Fruit fly (Drosophila melanogaster) whole organism, embryonic: ENCODE data around the gene CG32023.
A peak's percentile ranks its signal among the peaks of the same experiment; 100 is the strongest.

Experiments
- CG10274 ChIP-seq: fragments of 200-800 bp; sonication (Bioruptor generic); optimal IDR thresholded peaks from 3 replicates; lab custom pipeline; 2017; ENCODE audit warnings: missing biosample characterization, mild to moderate bottlenecking, missing genetic modification characterization
- CG10565 ChIP-seq: fragments of 200-800 bp; sonication (Bioruptor generic); optimal IDR thresholded peaks from 3 replicates; lab custom pipeline; 2016; ENCODE audit warnings: missing biosample characterization, mild to moderate bottlenecking, missing genetic modification characterization
- CG11504 ChIP-seq: fragments of 200-800 bp; sonication (Bioruptor generic); optimal IDR thresholded peaks from 3 replicates; lab custom pipeline; 2019; ENCODE audit warnings: missing biosample characterization, mild to moderate bottlenecking, missing genetic modification characterization, moderate library complexity
- CG11560 ChIP-seq: fragments of 200-800 bp; sonication (Bioruptor generic); IDR thresholded peaks from 3 replicates; pipeline ENCODE4 v1.3.6; 2022; ENCODE audit warnings: missing biosample characterization, missing genetic modification characterization
- CG11695 ChIP-seq: fragments of 200-800 bp; sonication (Bioruptor generic); IDR thresholded peaks from 3 replicates; pipeline ENCODE4 v1.3.6; 2022; ENCODE audit warnings: missing biosample characterization, missing genetic modification characterization
- CG13775 ChIP-seq: fragments of 200-800 bp; sonication (Bioruptor generic); optimal IDR thresholded peaks from 3 replicates; lab custom pipeline; 2017; ENCODE audit warnings: missing biosample characterization, mild to moderate bottlenecking, missing genetic modification characterization
- CG15514 ChIP-seq: fragments of 200-800 bp; sonication (Bioruptor generic); optimal IDR thresholded peaks from 3 replicates; lab custom pipeline; 2017; ENCODE audit warnings: missing biosample characterization, missing genetic modification characterization, mild to moderate bottlenecking, moderate library complexity, missing genetic modification reagents
- CG1602 ChIP-seq: fragments of 200-800 bp; sonication (Bioruptor generic); optimal IDR thresholded peaks from 3 replicates; lab custom pipeline; 2016; ENCODE audit warnings: missing biosample characterization, missing genetic modification characterization
- CG17802 ChIP-seq: fragments of 200-800 bp; sonication (Bioruptor generic); optimal IDR thresholded peaks from 2 replicates; lab custom pipeline; 2018; ENCODE audit warnings: missing biosample characterization, mild to moderate bottlenecking, missing genetic modification characterization, moderate library complexity
- CG32767 ChIP-seq: fragments of 200-800 bp; sonication (Bioruptor generic); IDR thresholded peaks from 2 replicates; pipeline ENCODE4 v1.3.6; 2022; ENCODE audit warnings: missing biosample characterization, missing genetic modification characterization
- CG32772 ChIP-seq: fragments of 200-800 bp; sonication (Bioruptor generic); IDR thresholded peaks from 2 replicates; pipeline ENCODE4 v1.3.6; 2022; ENCODE audit warnings: missing biosample characterization, missing genetic modification characterization
- CG34376 ChIP-seq: fragments of 200-800 bp; sonication (Bioruptor generic); optimal IDR thresholded peaks from 2 replicates; lab custom pipeline; 2018; ENCODE audit warnings: missing biosample characterization, mild to moderate bottlenecking, missing genetic modification characterization
- CG3847 ChIP-seq: fragments of 200-800 bp; sonication (Bioruptor generic); IDR thresholded peaks from 2 replicates; pipeline ENCODE4 v1.3.6; 2022; ENCODE audit warnings: missing biosample characterization, missing genetic modification characterization
- CG4424 ChIP-seq: fragments of 200-800 bp; sonication (Bioruptor generic); optimal IDR thresholded peaks from 3 replicates; lab custom pipeline; 2016; ENCODE audit warnings: missing biosample characterization, missing genetic modification characterization
- CG5180 ChIP-seq: fragments of 200-800 bp; sonication (Bioruptor generic); optimal IDR thresholded peaks from 3 replicates; lab custom pipeline; 2017; ENCODE audit warnings: missing biosample characterization, missing genetic modification characterization, mild to moderate bottlenecking, moderate library complexity, missing genetic modification reagents
- CG7786 ChIP-seq: fragments of 200-800 bp; sonication (Bioruptor generic); optimal IDR thresholded peaks from 2 replicates; lab custom pipeline; 2016; ENCODE audit warnings: missing biosample characterization, missing genetic modification characterization
- CG8290 ChIP-seq, 3 experiments: fragments of 200-800 bp; sonication (Bioruptor generic); optimal IDR thresholded peaks; 2 replicates each; lab custom pipeline; 2016 to 2019; ENCODE audit warnings: missing biosample characterization in 3 of 3, missing genetic modification characterization in 3 of 3, mild to moderate bottlenecking in 2 of 3, moderate library complexity in 1 of 3
- CG9437 ChIP-seq: fragments of 200-800 bp; sonication (Bioruptor generic); optimal IDR thresholded peaks from 2 replicates; lab custom pipeline; 2018; ENCODE audit warnings: missing biosample characterization, mild to moderate bottlenecking, missing genetic modification characterization
- CG9932 ChIP-seq: fragments of 200-800 bp; sonication (Bioruptor generic); IDR thresholded peaks from 2 replicates; pipeline ENCODE4 v1.3.6; 2022; ENCODE audit warnings: missing biosample characterization, missing genetic modification characterization
- CHES-1-like ChIP-seq: fragments of 200-800 bp; sonication (Bioruptor generic); optimal IDR thresholded peaks from 2 replicates; lab custom pipeline; 2016; ENCODE audit warnings: missing biosample characterization, missing genetic modification characterization
- Chrac-16 ChIP-seq: fragments of 200-800 bp; sonication (Bioruptor generic); optimal IDR thresholded peaks from 3 replicates; lab custom pipeline; 2016; ENCODE audit warnings: missing biosample characterization, missing genetic modification characterization
- CoRest ChIP-seq: fragments of 200-800 bp; sonication (Bioruptor generic); optimal IDR thresholded peaks from 3 replicates; lab custom pipeline; 2018; ENCODE audit warnings: missing biosample characterization, mild to moderate bottlenecking, missing genetic modification characterization, moderate library complexity
- D19A ChIP-seq: fragments of 200-800 bp; optimal IDR thresholded peaks from 3 replicates; lab custom pipeline; 2019; ENCODE audit warnings: missing biosample characterization, mild to moderate bottlenecking, missing genetic modification characterization, moderate library complexity
- D19B ChIP-seq: fragments of 200-800 bp; sonication (Bioruptor generic); optimal IDR thresholded peaks from 2 replicates; lab custom pipeline; 2017; ENCODE audit warnings: missing biosample characterization, mild to moderate bottlenecking, missing genetic modification characterization
- Deaf1 ChIP-seq: fragments of 200-800 bp; optimal IDR thresholded peaks from 3 replicates; lab custom pipeline; 2019; ENCODE audit warnings: missing biosample characterization, mild to moderate bottlenecking, missing genetic modification characterization, moderate library complexity
- Dip3 ChIP-seq: fragments of 200-800 bp; sonication (Bioruptor generic); optimal IDR thresholded peaks from 3 replicates; lab custom pipeline; 2016; ENCODE audit warnings: missing biosample characterization, missing genetic modification characterization
- Drgx ChIP-seq: fragments of 200-800 bp; sonication (Bioruptor generic); IDR thresholded peaks from 2 replicates; pipeline ENCODE4 v1.3.6; 2022; ENCODE audit warnings: missing biosample characterization, missing genetic modification characterization
- Fer3 ChIP-seq: fragments of 200-800 bp; sonication (Bioruptor generic); optimal IDR thresholded peaks from 2 replicates; lab custom pipeline; 2018; ENCODE audit warnings: missing biosample characterization, mild to moderate bottlenecking, missing genetic modification characterization, moderate library complexity
- GATAe ChIP-seq: fragments of 200-800 bp; sonication (Bioruptor generic); conservative IDR thresholded peaks from 2 replicates; pipeline ENCODE4 v1.3.6; 2022; ENCODE audit warnings: missing biosample characterization, missing genetic modification characterization
- Hmr ChIP-seq: fragments of 200-800 bp; sonication (Bioruptor generic); optimal IDR thresholded peaks from 3 replicates; lab custom pipeline; 2017; ENCODE audit warnings: mild to moderate bottlenecking, missing biosample characterization, missing genetic modification reagents, missing genetic modification characterization
- Hr51 ChIP-seq, 2 experiments: fragments of 200-800 bp; sonication (Bioruptor generic); optimal IDR thresholded peaks; 2 replicates in 1 of 2; 3 replicates in 1 of 2; lab custom pipeline; 2016 to 2018; ENCODE audit warnings: missing biosample characterization in 2 of 2, missing genetic modification characterization in 2 of 2, mild to moderate bottlenecking in 1 of 2, moderate library complexity in 1 of 2
- Max ChIP-seq: fragments of 200-800 bp; sonication (Bioruptor generic); optimal IDR thresholded peaks from 2 replicates; lab custom pipeline; 2016; ENCODE audit warnings: missing biosample characterization, mild to moderate bottlenecking, missing genetic modification characterization
- Nf-YB ChIP-seq: fragments of 200-800 bp; sonication (Bioruptor generic); optimal IDR thresholded peaks from 3 replicates; lab custom pipeline; 2019; ENCODE audit warnings: missing biosample characterization, mild to moderate bottlenecking, missing genetic modification characterization, moderate library complexity
- Rfx ChIP-seq: fragments of 200-800 bp; sonication (Bioruptor generic); IDR thresholded peaks from 2 replicates; pipeline ENCODE4 v1.3.6; 2022; ENCODE audit warnings: missing biosample characterization, missing genetic modification characterization
- Side ChIP-seq: fragments of 200-800 bp; sonication (Bioruptor generic); optimal IDR thresholded peaks from 2 replicates; lab custom pipeline; 2016; ENCODE audit warnings: missing biosample characterization, missing genetic modification characterization
- Usf ChIP-seq: fragments of 200-800 bp; sonication (Bioruptor generic); optimal IDR thresholded peaks from 2 replicates; lab custom pipeline; 2017; ENCODE audit warnings: missing genotype, missing biosample characterization, missing genetic modification characterization
- Vsx1 ChIP-seq: fragments of 200-800 bp; sonication (Bioruptor generic); optimal IDR thresholded peaks from 2 replicates; lab custom pipeline; 2017; ENCODE audit warnings: missing biosample characterization, mild to moderate bottlenecking, missing genetic modification characterization, missing genetic modification reagents
- bcd ChIP-seq: fragments of 200-800 bp; sonication (Bioruptor generic); optimal IDR thresholded peaks from 2 replicates; lab custom pipeline; 2017; ENCODE audit warnings: missing biosample characterization, mild to moderate bottlenecking, missing genetic modification characterization
- bsh ChIP-seq, 2 experiments: fragments of 200-800 bp; sonication (Bioruptor generic); optimal IDR thresholded peaks; 2 replicates each; lab custom pipeline; 2017 to 2018; ENCODE audit warnings: mild to moderate bottlenecking in 2 of 2, missing biosample characterization in 2 of 2, missing genetic modification characterization in 2 of 2, moderate library complexity in 1 of 2
- dysf ChIP-seq: fragments of 200-800 bp; sonication (Bioruptor generic); IDR thresholded peaks from 3 replicates; pipeline ENCODE4 v1.3.6; 2022; ENCODE audit warnings: missing biosample characterization, missing genetic modification characterization
- ems ChIP-seq: fragments of 200-800 bp; sonication (Bioruptor generic); optimal IDR thresholded peaks from 3 replicates; lab custom pipeline; 2016; ENCODE audit warnings: missing biosample characterization, missing genetic modification characterization
- eve ChIP-seq, 2 experiments: fragments of >200 bp; optimal IDR thresholded peaks; 2 replicates each; lab custom pipeline; 2017; ENCODE audit warnings: missing biosample characterization in 2 of 2, missing genetic modification characterization in 2 of 2
- grn ChIP-seq: fragments of 200-800 bp; sonication (Bioruptor generic); optimal IDR thresholded peaks from 3 replicates; lab custom pipeline; 2017; ENCODE audit warnings: missing biosample characterization, missing genetic modification characterization
- jumu ChIP-seq: fragments of 200-800 bp; sonication (Bioruptor generic); optimal IDR thresholded peaks from 3 replicates; lab custom pipeline; 2016; ENCODE audit warnings: missing biosample characterization, missing genetic modification characterization
- pho ChIP-seq: fragments of 200-800 bp; sonication (Bioruptor generic); optimal IDR thresholded peaks from 2 replicates; lab custom pipeline; 2016; ENCODE audit warnings: missing biosample characterization, missing genetic modification characterization
- sc ChIP-seq, 3 experiments: fragments of >200 bp in 2 of 3; fragments of 200-800 bp in 1 of 3; sonication (Bioruptor generic) in 1 of 3; optimal IDR thresholded peaks; 2 replicates in 2 of 3; 3 replicates in 1 of 3; lab custom pipeline; 2017; ENCODE audit warnings: mild to moderate bottlenecking in 1 of 3, missing biosample characterization in 1 of 3, missing genetic modification characterization in 1 of 3, missing genetic modification reagents in 1 of 3
- slbo ChIP-seq: fragments of 200-800 bp; sonication (Bioruptor generic); IDR thresholded peaks from 2 replicates; pipeline ENCODE4 v1.3.6; 2022; ENCODE audit warnings: missing biosample characterization, missing genetic modification characterization
- sug ChIP-seq: fragments of 200-800 bp; optimal IDR thresholded peaks from 2 replicates; lab custom pipeline; 2019; ENCODE audit warnings: missing biosample characterization, mild to moderate bottlenecking, missing genetic modification characterization, moderate library complexity
- tgo ChIP-seq: fragments of 200-800 bp; sonication (Bioruptor generic); IDR thresholded peaks from 3 replicates; pipeline ENCODE4 v1.3.6; 2022; ENCODE audit warnings: missing biosample characterization, missing genetic modification characterization

CG32023 gene

dm6 chr3L:8767876-8768275 lies 36.1 kb downstream of the CG32023 start:
- TF ChIP-seq ems (GFP tag; lab: Kevin White, UChicago) = peak; percentile 5
- peak; percentile 70 for TF ChIP-seq slbo (GFP tag; lab: Robert Waterston, UW)
- TF ChIP-seq CG5180 = peak; percentile 3
- TF ChIP-seq Deaf1 (tag; lab: Kevin White, UChicago) = no peak
- TF ChIP-seq CG4424 (GFP tag; lab: Kevin White, UChicago) = peak; percentile 5
- TF ChIP-seq CG11560 (tag; lab: Robert Waterston, UW) = 0 out of 3 replicates have a peak, but pooled peaks have one; percentile 30
- peak; percentile 24; the same call in 2 of the 3 replicates for TF ChIP-seq tgo (GFP tag; lab: Robert Waterston, UW)
- TF ChIP-seq Rfx (GFP tag; lab: Robert Waterston, UW) = peak; percentile 71
- TF ChIP-seq jumu (GFP tag; lab: Kevin White, UChicago) = no peak
- TF ChIP-seq pho (GFP tag; lab: Kevin White, UChicago) = peak; percentile 42
- peak; percentile 66 for TF ChIP-seq Drgx (GFP tag; lab: Robert Waterston, UW)
- TF ChIP-seq D19A (tag; lab: Kevin White, UChicago) = no peak
- peak in 1 of 2 experiments; percentile 50 for TF ChIP-seq eve (GFP tag; optimal IDR thresholded peaks at IDR 0.05; lab: Kevin White, UChicago)
- peak; percentile 66 for TF ChIP-seq CG9932 (GFP tag; lab: Robert Waterston, UW)
- TF ChIP-seq grn = peak; percentile 12
- peak; percentile 31 for TF ChIP-seq CG10274 (GFP tag; lab: Kevin White, UChicago)
- TF ChIP-seq Nf-YB (GFP tag; lab: Kevin White, UChicago) = no peak
- no peak for TF ChIP-seq sc (optimal IDR thresholded peaks at IDR 0.05; lab: Kevin White, UChicago)
- TF ChIP-seq sc (GFP tag; optimal IDR thresholded peaks at IDR 0.05; lab: Kevin White, UChicago) = no peak
- TF ChIP-seq Dip3 (GFP tag; lab: Kevin White, UChicago) = peak; percentile 46
- TF ChIP-seq CG9437 (GFP tag; lab: Kevin White, UChicago) = peak; percentile 70
- peak; percentile 35 for TF ChIP-seq Fer3 (tag; lab: Kevin White, UChicago)
- peak; percentile 32 for TF ChIP-seq Max (GFP tag; lab: Kevin White, UChicago)
- TF ChIP-seq CG34376 (GFP tag; lab: Kevin White, UChicago) = peak; percentile 8
- peak; percentile 27 for TF ChIP-seq Usf
- TF ChIP-seq bcd (GFP tag; lab: Kevin White, UChicago) = peak; percentile 54
- peak; percentile 65; the same call in 2 of the 3 replicates for TF ChIP-seq dysf (GFP tag; lab: Robert Waterston, UW)
- peak in 1 of 2 experiments; percentile 44 for TF ChIP-seq Hr51 (GFP tag; optimal IDR thresholded peaks at IDR 0.05; lab: Kevin White, UChicago)
- peak; percentile 11 for TF ChIP-seq Chrac-16 (GFP tag; lab: Kevin White, UChicago)
- TF ChIP-seq Hmr (GFP tag; lab: Kevin White, UChicago) = peak; percentile 70
- peak; percentile 39 for TF ChIP-seq Vsx1 (GFP tag; lab: Kevin White, UChicago)
- peak; percentile 27 for TF ChIP-seq CG15514 (GFP tag; lab: Kevin White, UChicago)
- peak; percentile 67 for TF ChIP-seq CoRest (tag; lab: Kevin White, UChicago)
- no peak for TF ChIP-seq sug (tag; lab: Kevin White, UChicago)
- TF ChIP-seq CG3847 (GFP tag; lab: Robert Waterston, UW) = peak; percentile 59
- TF ChIP-seq CG11504 (tag; lab: Kevin White, UChicago) = peak; percentile 64
- TF ChIP-seq GATAe (GFP tag; lab: Robert Waterston, UW) = 0 out of 2 replicates have a peak, but pooled peaks have one; percentile 27
- TF ChIP-seq D19B = peak; percentile 11
- peak; percentile 55; the same call in 1 of the 3 replicates for TF ChIP-seq CG11695
- peak; percentile 50 for TF ChIP-seq CG13775 (GFP tag; lab: Kevin White, UChicago)
- TF ChIP-seq CG8290 (GFP tag; optimal IDR thresholded peaks at IDR 0.05; lab: Kevin White, UChicago) = no peak
- peak in 1 of 2 experiments; percentile 65 for TF ChIP-seq CG8290 (tag; optimal IDR thresholded peaks at IDR 0.05; lab: Kevin White, UChicago)
- no peak for TF ChIP-seq CG1602
- TF ChIP-seq Side (GFP tag; lab: Kevin White, UChicago) = peak; percentile 32
- peak; percentile 48; the same call in 1 of the 2 replicates for TF ChIP-seq CG32767
- TF ChIP-seq CG32772 (GFP tag; lab: Robert Waterston, UW) = no peak
- peak; percentile 60 for TF ChIP-seq CHES-1-like (GFP tag; lab: Kevin White, UChicago)
- TF ChIP-seq bsh (GFP tag; optimal IDR thresholded peaks at IDR 0.05; lab: Kevin White, UChicago) = peak in 1 of 2 experiments; percentile 41
- peak; percentile 57 for TF ChIP-seq CG7786 (GFP tag; lab: Kevin White, UChicago)
- TF ChIP-seq CG17802 = no peak
- no peak for TF ChIP-seq CG10565
